Fruit fly (Drosophila melanogaster) whole organism, embryonic: Measurements from ENCODE around the gene msn.

Experiments used
- Blimp-1 ChIP-seq: fragments of 200-800 bp; sonication (Bioruptor generic); optimal IDR thresholded peaks from 3 replicates; lab custom pipeline; 2018; ENCODE audit warnings: missing biosample characterization, missing genetic modification characterization, mild to moderate bottlenecking, moderate library complexity, missing genetic modification reagents
- CG12104 ChIP-seq: fragments of 200-800 bp; sonication (Bioruptor generic); optimal IDR thresholded peaks from 3 replicates; lab custom pipeline; 2016; ENCODE audit warnings: missing biosample characterization, missing genetic modification characterization
- CG13894 ChIP-seq: fragments of 200-800 bp; sonication (Bioruptor generic); optimal IDR thresholded peaks from 3 replicates; lab custom pipeline; 2018; ENCODE audit warnings: missing biosample characterization, mild to moderate bottlenecking, missing genetic modification characterization, moderate library complexity
- Dll ChIP-seq: fragments of 200-800 bp; sonication (Bioruptor generic); IDR thresholded peaks from 4 replicates; pipeline ENCODE4 v1.3.6; 2022; ENCODE audit warnings: missing biosample characterization, missing genetic modification characterization; ENCODE audit not compliant: partially characterized antibody
- chinmo ChIP-seq: fragments of 200-800 bp; sonication (Bioruptor generic); IDR thresholded peaks from 4 replicates; pipeline ENCODE4 v1.3.6; 2022; ENCODE audit warnings: missing biosample characterization, missing genetic modification characterization; ENCODE audit not compliant: partially characterized antibody
- sens ChIP-seq: fragments of 200-800 bp; sonication (Bioruptor generic); peaks from one replicate; lab custom pipeline; 2016; ENCODE audit warnings: missing biosample characterization, missing genetic modification characterization

msn gene

DNA sequence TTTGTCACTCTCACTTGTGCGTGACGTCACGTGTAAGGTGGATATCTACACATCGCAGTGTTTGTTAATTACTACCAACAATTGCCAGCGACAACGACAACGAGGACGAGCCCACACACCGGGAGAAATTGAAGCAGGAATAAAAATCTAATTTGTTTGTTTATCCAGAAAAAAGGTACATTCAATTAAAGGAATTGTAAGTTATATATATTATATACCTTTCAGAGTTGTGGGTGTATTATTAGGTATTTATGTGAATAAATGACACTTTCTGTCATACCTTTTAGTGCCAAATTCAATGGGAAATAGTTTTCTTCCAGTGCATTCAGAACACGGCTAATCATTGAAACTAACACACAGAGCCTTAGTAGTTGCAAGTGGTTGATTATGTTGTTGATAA is 71.1 kb downstream of the msn start:
- no peak for TF ChIP-seq Dll (GFP tag; lab: Robert Waterston, UW)
- peak; percentile 74 for TF ChIP-seq sens (GFP tag; lab: Kevin White, UChicago)
- no peak for TF ChIP-seq CG13894 (tag; lab: Kevin White, UChicago)
- TF ChIP-seq CG12104 (GFP tag; lab: Kevin White, UChicago): no peak
- TF ChIP-seq chinmo (GFP tag; lab: Robert Waterston, UW): 0 out of 4 replicates have a peak, but pooled peaks have one; percentile 11
- TF ChIP-seq Blimp-1 (GFP tag; lab: Kevin White, UChicago): no peak
